Fruit fly (Drosophila melanogaster) whole organism, pupa: Measurements from ENCODE around the gene CG31751.

ENCODE experiments used
- CG13204 ChIP-seq: fragments of 200-800 bp; sonication (Bioruptor generic); optimal IDR thresholded peaks from 2 replicates; lab custom pipeline; 2018; ENCODE audit warnings: missing biosample characterization, mild to moderate bottlenecking, missing genetic modification characterization, moderate library complexity
- CG14655 ChIP-seq: fragments of 200-800 bp; sonication (Bioruptor generic); optimal IDR thresholded peaks from 3 replicates; lab custom pipeline; 2017; ENCODE audit warnings: mild to moderate bottlenecking, missing biosample characterization, missing genetic modification reagents, missing genetic modification characterization
- CG15710 ChIP-seq: fragments of 200-800 bp; sonication (Bioruptor generic); optimal IDR thresholded peaks from 2 replicates; lab custom pipeline; 2018; ENCODE audit warnings: missing biosample characterization, mild to moderate bottlenecking, missing genetic modification characterization, moderate library complexity
- CG34367 ChIP-seq: fragments of 200-800 bp; sonication (Bioruptor generic); optimal IDR thresholded peaks from 2 replicates; lab custom pipeline; 2018; ENCODE audit warnings: missing biosample characterization, mild to moderate bottlenecking, missing genetic modification characterization
- CG8159 ChIP-seq: fragments of 200-800 bp; sonication (Bioruptor generic); optimal IDR thresholded peaks from 3 replicates; lab custom pipeline; 2018; ENCODE audit warnings: missing biosample characterization, mild to moderate bottlenecking, missing genetic modification characterization, moderate library complexity
- Pif1B ChIP-seq: fragments of 200-800 bp; sonication (Bioruptor generic); optimal IDR thresholded peaks from 3 replicates; lab custom pipeline; 2016; ENCODE audit warnings: missing biosample characterization, missing genetic modification characterization
- Snoo ChIP-seq: fragments of 200-800 bp; sonication (Bioruptor generic); optimal IDR thresholded peaks from 3 replicates; lab custom pipeline; 2017; ENCODE audit warnings: missing biosample characterization, mild to moderate bottlenecking, missing genetic modification characterization, inconsistent platforms
- fd96Ca ChIP-seq: fragments of 200-800 bp; sonication (Bioruptor generic); IDR thresholded peaks from 3 replicates; pipeline ENCODE4 v1.3.6; 2022; ENCODE audit warnings: missing biosample characterization, missing genetic modification characterization
- gl ChIP-seq: fragments of 200-800 bp; sonication (Bioruptor generic); optimal IDR thresholded peaks from 2 replicates; lab custom pipeline; 2018; ENCODE audit warnings: missing biosample characterization, mild to moderate bottlenecking, missing genetic modification characterization
- rn ChIP-seq: fragments of 200-800 bp; sonication (Bioruptor generic); IDR thresholded peaks from 2 replicates; pipeline ENCODE4 v1.3.6; 2022; ENCODE audit warnings: missing biosample characterization, missing genetic modification characterization

DNA sequence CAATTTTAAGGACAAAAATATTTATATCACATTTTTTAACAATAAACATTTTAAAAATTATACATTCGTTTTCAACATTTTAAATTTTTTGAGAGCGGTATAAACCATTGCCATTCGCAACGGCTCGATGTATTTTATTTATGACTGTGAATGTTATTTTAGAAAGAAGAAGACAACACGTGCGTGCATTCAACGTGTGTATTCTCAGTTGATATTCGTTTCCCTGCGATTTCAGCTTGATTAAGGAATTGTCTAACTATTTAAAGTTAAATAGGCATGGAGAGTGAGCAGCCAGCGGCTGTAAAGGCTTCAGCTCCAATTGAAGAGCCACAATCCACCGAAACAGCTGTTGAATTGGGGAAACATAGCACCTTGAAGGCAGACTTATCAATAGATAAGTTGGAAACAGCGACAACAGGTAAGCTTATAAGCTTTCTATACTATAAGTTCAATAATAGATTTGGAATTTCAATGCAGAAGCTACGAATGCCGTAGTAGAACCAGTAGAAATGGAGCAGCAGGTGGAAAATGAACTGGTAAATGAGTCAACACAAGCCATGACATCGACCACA lies 21.6 kb downstream of the CG31751 start, which contains the start of gene CG10341:
- TF ChIP-seq Pif1B (no peak), CG14655 (GFP tag; lab: Kevin White, UChicago) (no peak), fd96Ca (GFP tag; lab: Robert Waterston, UW) (no peak), CG34367 (no peak), CG13204 (GFP tag; lab: Kevin White, UChicago) (no peak), rn (GFP tag; lab: Robert Waterston, UW) (no peak), CG8159 (tag; lab: Kevin White, UChicago) (no peak), Snoo (no peak), CG15710 (tag; lab: Kevin White, UChicago) (no peak), gl (no peak)
